Fruit fly (Drosophila melanogaster) Kc167 (cell line): ENCODE measurements around the gene CG13004.

ENCODE experiments used
- Myc ChIP-seq: fragments of >200 bp; optimal IDR thresholded peaks from 2 replicates; lab custom pipeline; 2017; ENCODE audit warnings: missing external identifiers
- Sin3A ChIP-seq: fragments of >200 bp; optimal IDR thresholded peaks from 2 replicates; lab custom pipeline; 2018; ENCODE audit warnings: missing external identifiers
- h ChIP-seq: fragments of >200 bp; optimal IDR thresholded peaks from 3 replicates; lab custom pipeline; 2018; ENCODE audit warnings: missing external identifiers
- insv ChIP-seq: fragments of >200 bp; optimal IDR thresholded peaks from 3 replicates; lab custom pipeline; 2018; ENCODE audit warnings: missing external identifiers
- psq ChIP-seq: fragments of >200 bp; optimal IDR thresholded peaks from 2 replicates; lab custom pipeline; 2017; ENCODE audit warnings: missing external identifiers
- ttk ChIP-seq: sonication (Bioruptor generic); optimal IDR thresholded peaks from 2 replicates; lab custom pipeline; 2017; ENCODE audit warnings: missing external identifiers

Gene CG13004

DNA sequence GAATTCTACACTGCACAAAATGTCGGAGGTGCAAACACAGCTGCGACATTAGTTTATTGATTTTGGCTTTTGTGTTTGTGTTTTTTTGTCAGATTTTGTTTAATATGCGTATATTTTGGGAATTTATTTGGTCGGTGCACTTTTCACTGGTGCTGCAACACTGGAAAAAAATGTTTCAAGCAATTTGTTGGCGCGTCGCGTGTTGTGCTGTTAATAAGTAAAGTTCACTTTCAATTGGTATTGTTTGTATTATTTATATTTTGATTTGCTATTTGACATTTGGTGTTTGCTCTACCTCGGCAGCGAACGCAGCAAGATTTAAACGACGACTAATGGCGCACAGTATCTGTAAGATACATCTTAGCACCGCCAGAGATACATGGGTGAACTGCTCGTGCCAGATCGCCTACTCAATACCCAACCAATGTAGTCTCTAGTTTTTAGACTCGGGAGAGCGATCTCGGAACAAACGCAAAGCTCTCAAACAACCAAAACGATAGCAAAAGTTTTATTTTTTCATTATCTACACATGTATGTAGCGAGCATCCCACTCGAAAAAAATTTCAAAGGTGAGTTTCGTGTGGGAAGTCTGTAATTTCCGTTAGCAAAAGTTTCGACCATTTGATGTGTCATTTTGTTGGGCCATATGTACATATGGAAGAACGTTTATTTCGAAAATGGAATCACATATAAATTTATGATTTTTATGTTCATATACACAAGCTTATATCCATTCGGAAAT, 53.0 kb downstream of the CG13004 start:
- TF ChIP-seq Sin3A (lab: Kevin White, UChicago) = no peak
- TF ChIP-seq h (lab: Kevin White, UChicago) = no peak
- no peak for TF ChIP-seq ttk (lab: Kevin White, UChicago)
- no peak for TF ChIP-seq psq
- no peak for TF ChIP-seq insv
- no peak for TF ChIP-seq Myc (lab: Kevin White, UChicago)

DNA sequence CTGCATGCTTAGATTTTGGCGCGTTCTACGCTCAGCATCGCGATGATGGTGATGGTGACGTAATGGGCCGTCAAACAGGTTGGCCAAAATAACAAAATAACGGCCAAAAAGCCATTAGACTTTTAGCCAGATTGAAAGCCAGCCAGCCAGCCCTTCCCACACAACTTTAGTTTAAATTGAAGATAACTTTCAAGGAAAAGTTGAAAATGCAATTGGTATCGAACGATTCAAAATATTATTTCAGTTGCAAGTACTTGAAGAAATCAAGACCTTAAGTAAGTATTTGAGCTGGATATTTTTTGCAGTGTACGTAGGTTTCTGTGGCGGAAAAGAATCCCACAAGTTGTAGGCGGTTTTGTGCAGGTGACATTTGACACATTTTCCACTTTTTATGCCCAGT, 54.3 kb downstream of the CG13004 start:
- TF ChIP-seq Sin3A (lab: Kevin White, UChicago) = no peak
- TF ChIP-seq Myc (lab: Kevin White, UChicago) = no peak

DNA sequence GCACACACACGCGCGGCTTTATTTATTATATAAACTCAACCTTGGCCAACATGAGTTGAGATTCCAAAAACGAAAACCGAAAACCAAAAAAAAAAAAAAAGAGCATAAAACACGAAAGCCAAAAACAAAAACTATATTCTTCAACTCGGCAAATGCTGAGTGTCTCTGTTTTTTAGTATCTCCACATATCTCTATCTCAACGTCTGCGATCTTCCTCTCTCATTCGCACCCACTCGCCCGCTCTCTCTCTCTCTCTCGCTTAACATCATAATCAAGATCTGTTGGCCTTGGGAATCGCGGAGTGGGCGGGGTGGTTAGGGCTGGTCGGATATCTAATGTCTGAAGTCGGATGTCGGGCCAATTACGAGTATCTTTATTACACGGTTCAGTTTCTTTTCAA, 55.1 kb downstream of the CG13004 start:
- TF ChIP-seq Sin3A (lab: Kevin White, UChicago) = no peak
- no peak for TF ChIP-seq insv
- no peak for TF ChIP-seq psq
- no peak for TF ChIP-seq ttk (lab: Kevin White, UChicago)
- TF ChIP-seq h (lab: Kevin White, UChicago) = no peak
- TF ChIP-seq Myc (lab: Kevin White, UChicago) = no peak

DNA sequence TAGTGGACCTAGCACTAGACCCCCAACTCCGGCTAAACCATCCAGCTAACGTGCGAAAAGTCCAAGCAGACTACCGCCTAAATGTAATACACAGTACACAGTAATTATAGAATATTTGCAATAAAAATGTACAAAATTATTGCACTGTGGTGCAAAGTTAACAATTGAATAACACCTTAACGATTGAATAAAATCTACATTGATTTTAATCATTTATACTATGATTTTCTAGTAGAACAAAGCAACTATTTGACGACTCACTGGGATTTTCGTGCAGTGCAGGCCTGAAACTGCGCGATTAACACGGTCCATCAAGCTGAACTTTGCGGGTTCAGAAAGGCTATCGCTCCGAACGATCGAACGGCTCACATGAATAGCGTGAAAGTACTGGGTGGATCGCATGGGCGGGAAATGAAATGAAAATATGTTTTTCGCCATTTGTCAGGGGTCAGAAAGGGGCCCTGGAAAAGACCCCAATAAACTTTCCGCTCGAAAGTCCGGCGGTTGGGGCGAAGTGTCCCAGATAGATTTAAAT, 57.1 kb downstream of the CG13004 start:
- TF ChIP-seq Sin3A (lab: Kevin White, UChicago) = no peak
- no peak for TF ChIP-seq Myc (lab: Kevin White, UChicago)
- TF ChIP-seq h (lab: Kevin White, UChicago) = no peak
- no peak for TF ChIP-seq insv
- no peak for TF ChIP-seq psq
- no peak for TF ChIP-seq ttk (lab: Kevin White, UChicago)
